Worm (Caenorhabditis elegans) whole organism, L4/young adult: ENCODE data around the gene imp-2.

Experiments
- W03F9.2 ChIP-seq: fragments of 150-350 bp; optimal IDR thresholded peaks from 2 replicates; lab custom pipeline; 2014; ENCODE audit warnings: missing biosample characterization, missing genetic modification characterization
- dao-5 ChIP-seq: sonication (generic microtip); optimal IDR thresholded peaks from 2 replicates; lab custom pipeline; 2016; ENCODE audit warnings: missing genotype, missing genetic modification characterization, moderate library complexity, missing compliant biosample characterization
- him-1 ChIP-seq: sonication (generic microtip); optimal IDR thresholded peaks from 2 replicates; lab custom pipeline; 2016; ENCODE audit warnings: missing genotype, missing genetic modification reagents, missing genetic modification characterization, missing compliant biosample characterization

DNA sequence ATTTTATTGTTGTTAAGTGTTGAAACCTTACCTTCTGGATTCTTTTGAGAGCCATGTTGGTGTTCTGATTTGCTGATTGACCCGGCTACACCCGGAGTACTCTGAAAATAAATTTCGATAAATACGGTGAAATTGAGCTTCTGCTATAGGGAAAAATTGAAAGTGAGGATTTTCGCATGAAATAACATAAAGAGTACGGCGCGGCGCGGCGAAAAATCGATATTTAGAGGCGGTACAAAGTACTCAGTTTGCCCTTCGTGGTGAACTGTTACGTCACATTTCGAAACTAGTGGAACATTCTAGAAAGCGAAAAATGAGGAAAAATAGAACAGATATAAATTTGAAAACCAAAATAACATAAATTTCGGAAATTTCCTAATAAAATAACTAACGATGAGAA, 36.5 kb downstream of the imp-2 start, which contains the start of gene let-70:
- TF ChIP-seq dao-5 (tag; lab: Kevin White, UChicago): no peak
- no peak for TF ChIP-seq W03F9.2
- no peak for TF ChIP-seq him-1
